Worm (Caenorhabditis elegans): ENCODE data around the gene F09E5.3.

DNA sequence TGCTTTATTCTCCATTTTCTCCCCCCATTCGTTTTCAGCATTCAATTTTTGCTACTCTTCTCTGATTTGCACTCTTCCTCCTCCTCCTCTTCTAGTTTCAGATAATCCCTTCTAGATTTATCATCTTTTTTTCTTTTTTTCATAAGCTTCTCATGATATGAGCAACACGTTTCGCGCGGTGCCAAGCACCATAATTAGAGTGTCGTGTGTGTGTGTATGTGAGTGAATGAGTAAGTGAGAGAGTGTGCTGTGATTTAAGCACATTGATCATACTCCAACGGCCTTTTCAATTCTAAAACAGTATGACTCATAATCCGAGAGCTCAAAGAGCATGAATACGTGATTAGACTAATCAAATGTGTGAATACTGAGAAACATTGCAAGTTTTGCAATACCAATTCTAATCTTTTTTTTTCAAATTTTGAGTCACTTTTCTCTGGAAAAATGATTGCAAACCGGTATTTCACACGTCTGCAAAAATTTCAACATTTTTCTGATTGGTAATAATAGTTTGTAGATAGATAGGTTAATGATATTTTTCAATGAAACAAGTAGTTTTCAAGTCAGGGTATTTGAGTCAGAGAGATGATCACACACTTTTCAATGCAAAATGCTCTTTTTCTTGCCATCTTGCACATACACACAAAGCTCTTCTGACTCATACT is 38.3 kb upstream of the F09E5.3 start:
- TF ChIP-seq F39B2.1 (GFP tag; IDR thresholded peaks at IDR 0.05) (no peak), F49E8.2 (tag; optimal IDR thresholded peaks at IDR 0.05; ENCODE audit: insufficient read depth) (no peak), him-1 (tag; optimal IDR thresholded peaks at IDR 0.05) (no peak), lin-35 (GFP tag; optimal IDR thresholded peaks at IDR 0.05) (no peak), unc-130 (GFP tag; optimal IDR thresholded peaks at IDR 0.05) (no peak)

All from whole organism, young adult.